Fruit fly (Drosophila melanogaster): Measurements from ENCODE around the gene Usp39.

Gene Usp39

DNA sequence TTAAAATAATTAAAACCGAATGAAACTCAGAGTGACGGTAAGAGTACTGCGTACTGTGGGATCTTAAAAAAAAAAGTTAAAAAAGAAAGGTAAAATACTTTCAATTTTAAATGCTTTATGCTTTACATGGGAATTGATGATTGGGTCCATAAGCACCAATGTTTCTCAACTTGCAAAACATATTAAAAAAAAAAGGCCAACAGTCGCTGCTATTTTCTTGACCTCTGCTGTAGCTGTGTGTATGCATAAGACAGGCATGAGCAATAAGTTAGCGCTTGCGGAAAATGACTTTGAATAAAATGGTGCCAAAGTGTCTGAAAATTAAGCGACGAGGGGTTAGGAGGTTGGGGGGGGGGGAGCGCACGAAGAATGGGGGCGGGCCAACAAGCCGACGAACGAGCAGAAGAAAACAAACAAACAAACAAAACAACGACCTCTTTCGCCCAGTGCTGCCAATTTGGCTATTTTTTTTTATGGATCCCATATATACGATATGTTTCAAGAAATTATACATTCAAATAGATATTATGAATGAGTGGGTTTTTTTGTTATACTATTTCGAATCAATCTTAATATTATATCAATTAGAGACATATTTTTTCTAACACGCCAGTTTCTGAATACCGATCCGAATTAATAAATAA is 11.6 kb downstream of the Usp39 start (continued):
- TF ChIP-seq CG3726 (GFP tag; IDR thresholded peaks at IDR 0.05) = no peak
- TF ChIP-seq CG1233 (GFP tag; optimal IDR thresholded peaks at IDR 0.05) = peak; percentile 33
- peak; percentile 42; the same call in 1 of the 2 replicates for TF ChIP-seq ap (GFP tag; IDR thresholded peaks at IDR 0.05)
- TF ChIP-seq Drgx (GFP tag; IDR thresholded peaks at IDR 0.05) = peak; percentile 67
- no peak for TF ChIP-seq CG4820 (GFP tag; optimal IDR thresholded peaks at IDR 0.05)
- TF ChIP-seq CG4730 (GFP tag; IDR thresholded peaks at IDR 0.05) = no peak; the same call in 1 of the 2 replicates
- peak; percentile 50; the same call in 1 of the 2 replicates for TF ChIP-seq CG17328 (GFP tag; IDR thresholded peaks at IDR 0.05)
- TF ChIP-seq sr (GFP tag; IDR thresholded peaks at IDR 0.05) = peak; percentile 64; the same call in 2 of the 3 replicates
- peak; percentile 59; the same call in 1 of the 2 replicates for TF ChIP-seq Ada2b (GFP tag; IDR thresholded peaks at IDR 0.05)
- TF ChIP-seq Fer3 (tag; optimal IDR thresholded peaks at IDR 0.05) = peak; percentile 55
- peak; percentile 43 for TF ChIP-seq CG13296 (GFP tag; optimal IDR thresholded peaks at IDR 0.05)
- no peak for TF ChIP-seq grau (tag; optimal IDR thresholded peaks at IDR 0.05)
- no peak for TF ChIP-seq nerfin-2 (GFP tag; IDR thresholded peaks at IDR 0.05; ENCODE audit: partially characterized antibody)
- peak; percentile 23; the same call in 1 of the 2 replicates for TF ChIP-seq Rx (GFP tag; IDR thresholded peaks at IDR 0.05)
- no peak for TF ChIP-seq Lpt (GFP tag; optimal IDR thresholded peaks at IDR 0.05)
- TF ChIP-seq Bdp1 (GFP tag; optimal IDR thresholded peaks at IDR 0.05) = no peak
- no peak for TF ChIP-seq CG14965 (GFP tag; optimal IDR thresholded peaks at IDR 0.05; ENCODE audit: borderline replicate concordance)
- TF ChIP-seq CG9876 (GFP tag; optimal IDR thresholded peaks at IDR 0.05) = no peak
- 0 out of 3 replicates have a peak, but pooled peaks have one; percentile 38 for TF ChIP-seq Optix (GFP tag; IDR thresholded peaks at IDR 0.05)
- peak; percentile 39; the same call in 1 of the 2 replicates for TF ChIP-seq onecut (GFP tag; IDR thresholded peaks at IDR 0.05)
- TF ChIP-seq cg (GFP tag; optimal IDR thresholded peaks at IDR 0.05) = no peak
- peak; percentile 31 for TF ChIP-seq CG6813 (GFP tag; optimal IDR thresholded peaks at IDR 0.05)
- TF ChIP-seq CG6683 (GFP tag; optimal IDR thresholded peaks at IDR 0.05) = no peak
- no peak for TF ChIP-seq ham (GFP tag; IDR thresholded peaks at IDR 0.05)
- TF ChIP-seq Dip3 (GFP tag; optimal IDR thresholded peaks at IDR 0.05) = no peak
- TF ChIP-seq NK7.1 (GFP tag; optimal IDR thresholded peaks at IDR 0.05) = peak; percentile 9
- no peak for TF ChIP-seq CG11723 (GFP tag; optimal IDR thresholded peaks at IDR 0.05)
- no peak for TF ChIP-seq tap (tag; optimal IDR thresholded peaks at IDR 0.05)
- TF ChIP-seq Xrp1 (GFP tag; IDR thresholded peaks at IDR 0.05) = peak; percentile 75
- TF ChIP-seq MBD-R2 (GFP tag; IDR thresholded peaks at IDR 0.05) = peak; percentile 27; the same call in 1 of the 2 replicates
- peak; percentile 18 for TF ChIP-seq CG2712 (tag; optimal IDR thresholded peaks at IDR 0.05)
- no peak for TF ChIP-seq Ets97D (GFP tag; optimal IDR thresholded peaks at IDR 0.05)
- TF ChIP-seq CG9215 (GFP tag; IDR thresholded peaks at IDR 0.05) = peak; percentile 27; the same call in 1 of the 2 replicates
- no peak for TF ChIP-seq ac (GFP tag; optimal IDR thresholded peaks at IDR 0.05)
- TF ChIP-seq CG17568 (GFP tag; optimal IDR thresholded peaks at IDR 0.05) = no peak
- TF ChIP-seq sd (tag; optimal IDR thresholded peaks at IDR 0.05) = no peak
- TF ChIP-seq CG3065 (GFP tag; optimal IDR thresholded peaks at IDR 0.05) = no peak
- TF ChIP-seq CG10654 (GFP tag; optimal IDR thresholded peaks at IDR 0.05) = peak; percentile 34
- TF ChIP-seq CG11695 (GFP tag; IDR thresholded peaks at IDR 0.05) = peak; percentile 68
- peak; percentile 49; the same call in 1 of the 3 replicates for TF ChIP-seq zfh1 (GFP tag; IDR thresholded peaks at IDR 0.05)
- TF ChIP-seq prd (optimal IDR thresholded peaks at IDR 0.05) = no peak
- peak; percentile 70 for TF ChIP-seq prd (GFP tag; IDR thresholded peaks at IDR 0.05)
- peak; percentile 4 for TF ChIP-seq CG8089 (GFP tag; optimal IDR thresholded peaks at IDR 0.05)
- no peak for TF ChIP-seq CG4707 (GFP tag; optimal IDR thresholded peaks at IDR 0.05)
- no peak for TF ChIP-seq CTCF (GFP tag; optimal IDR thresholded peaks at IDR 0.05)
- no peak for TF ChIP-seq H15 (GFP tag; IDR thresholded peaks at IDR 0.05)
- TF ChIP-seq Med (GFP tag) = peak; percentile 86
- peak; percentile 61 for TF ChIP-seq Oaz (GFP tag; IDR thresholded peaks at IDR 0.05)
- peak; percentile 40 for TF ChIP-seq HHEX (GFP tag; optimal IDR thresholded peaks at IDR 0.05)
- TF ChIP-seq Oli (tag; optimal IDR thresholded peaks at IDR 0.05) = peak; percentile 55
- TF ChIP-seq lola (GFP tag; optimal IDR thresholded peaks at IDR 0.05) = no peak
